Worm (Caenorhabditis elegans) whole organism, L3 larva: ENCODE results near the gene qua-1.
A peak's percentile ranks its signal among the peaks of the same experiment; 100 is the strongest.

Source experiments
- R02D3.7 ChIP-seq: fragments of 150-350 bp; optimal IDR thresholded peaks from 2 replicates; lab custom pipeline; 2014; ENCODE audit warnings: missing biosample characterization, missing genetic modification characterization
- ama-1 ChIP-seq: fragments of 150-350 bp; optimal IDR thresholded peaks from 2 replicates; lab custom pipeline; 2018
- ceh-28 ChIP-seq: fragments of 150-350 bp; optimal IDR thresholded peaks from 2 replicates; lab custom pipeline; 2014; ENCODE audit warnings: missing biosample characterization, missing genetic modification reagents, missing genetic modification characterization
- ceh-82 ChIP-seq: fragments of 150-350 bp; optimal IDR thresholded peaks from 2 replicates; lab custom pipeline; 2014; ENCODE audit warnings: missing biosample characterization, missing genetic modification characterization
- egl-27 ChIP-seq: sonication (generic microtip); optimal IDR thresholded peaks from 4 replicates; lab custom pipeline; 2017; ENCODE audit warnings: missing biosample characterization, missing genetic modification reagents, missing genetic modification characterization
- egl-5 ChIP-seq: fragments of 150-350 bp; optimal IDR thresholded peaks from 2 replicates; lab custom pipeline; 2017; ENCODE audit warnings: missing biosample characterization, missing genetic modification reagents, missing genetic modification characterization, inconsistent platforms
- elt-1 ChIP-seq: fragments of 150-350 bp; optimal IDR thresholded peaks from 2 replicates; lab custom pipeline; 2014; ENCODE audit warnings: missing biosample characterization, missing genetic modification characterization
- elt-2 ChIP-seq: sonication (generic microtip); optimal IDR thresholded peaks from 2 replicates; lab custom pipeline; 2016; ENCODE audit warnings: missing genetic modification reagents, mild to moderate bottlenecking, missing genetic modification characterization, missing compliant biosample characterization
- elt-3 ChIP-seq, 3 experiments: fragments of 150-350 bp in 1 of 3; sonication (generic microtip) in 2 of 3; optimal IDR thresholded peaks; 2 replicates in 2 of 3; 4 replicates in 1 of 3; lab custom pipeline; 2014 to 2017; ENCODE audit warnings: missing biosample characterization in 3 of 3, missing genetic modification characterization in 3 of 3
- eor-1 ChIP-seq, 2 experiments: fragments of 150-350 bp; optimal IDR thresholded peaks; 2 replicates each; lab custom pipeline; 2014 to 2018; ENCODE audit warnings: missing biosample characterization in 2 of 2, missing genetic modification characterization in 2 of 2
- fkh-2 ChIP-seq: fragments of 150-350 bp; optimal IDR thresholded peaks from 2 replicates; lab custom pipeline; 2014; ENCODE audit warnings: missing biosample characterization, missing genetic modification reagents, missing genetic modification characterization
- lin-15B ChIP-seq: fragments of 150-350 bp; optimal IDR thresholded peaks from 2 replicates; lab custom pipeline; 2014; ENCODE audit warnings: missing biosample characterization, missing genetic modification characterization
- lin-39 ChIP-seq: fragments of 150-350 bp; optimal IDR thresholded peaks from 2 replicates; lab custom pipeline; 2018; ENCODE audit warnings: missing biosample characterization, missing genetic modification reagents, missing genetic modification characterization
- mdl-1 ChIP-seq: fragments of 150-350 bp; optimal IDR thresholded peaks from 2 replicates; lab custom pipeline; 2014; ENCODE audit warnings: missing biosample characterization, missing genetic modification characterization
- nfya-1 ChIP-seq: sonication (generic microtip); optimal IDR thresholded peaks from 2 replicates; lab custom pipeline; 2017; ENCODE audit warnings: missing genetic modification characterization, mild to moderate bottlenecking, missing compliant biosample characterization, antibody characterized with exemption, moderate library complexity; ENCODE audit not compliant: insufficient read depth
- nhr-12 ChIP-seq: fragments of 150-350 bp; optimal IDR thresholded peaks from 2 replicates; lab custom pipeline; 2014; ENCODE audit warnings: missing biosample characterization, missing genetic modification characterization
- nhr-23 ChIP-seq: fragments of 150-350 bp; optimal IDR thresholded peaks from 2 replicates; lab custom pipeline; 2014; ENCODE audit warnings: missing biosample characterization, missing genetic modification reagents, missing genetic modification characterization
- nhr-25 ChIP-seq: sonication (generic microtip); optimal IDR thresholded peaks from 2 replicates; lab custom pipeline; 2017; ENCODE audit warnings: missing biosample characterization, missing genetic modification characterization
- nhr-28 ChIP-seq: fragments of 150-350 bp; optimal IDR thresholded peaks from 2 replicates; lab custom pipeline; 2014; ENCODE audit warnings: missing biosample characterization, missing genetic modification characterization
- nhr-43 ChIP-seq: sonication (generic microtip); optimal IDR thresholded peaks from 2 replicates; lab custom pipeline; 2016; ENCODE audit warnings: mild to moderate bottlenecking, missing genetic modification characterization, missing compliant biosample characterization; ENCODE audit not compliant: poor library complexity, severe bottlenecking
- nhr-67 ChIP-seq: fragments of 150-350 bp; optimal IDR thresholded peaks from 2 replicates; lab custom pipeline; 2014; ENCODE audit warnings: missing biosample characterization, missing genetic modification characterization
- nhr-76 ChIP-seq: fragments of 150-350 bp; sonication (generic microtip); optimal IDR thresholded peaks from 5 replicates; lab custom pipeline; 2014; ENCODE audit warnings: missing biosample characterization, missing genetic modification characterization
- nhr-77 ChIP-seq: fragments of 150-350 bp; optimal IDR thresholded peaks from 2 replicates; lab custom pipeline; 2014; ENCODE audit warnings: missing biosample characterization, missing genetic modification characterization
- pha-4 ChIP-seq: fragments of 150-350 bp; optimal IDR thresholded peaks from 2 replicates; lab custom pipeline; 2014; ENCODE audit warnings: missing biosample characterization, missing genetic modification reagents, missing genetic modification characterization
- pqm-1 ChIP-seq: fragments of 150-350 bp; optimal IDR thresholded peaks from 2 replicates; lab custom pipeline; 2017; ENCODE audit warnings: missing biosample characterization, missing genetic modification characterization, inconsistent platforms
- sea-2 ChIP-seq: fragments of 150-350 bp; sonication (generic microtip); optimal IDR thresholded peaks from 4 replicates; lab custom pipeline; 2014; ENCODE audit warnings: missing biosample characterization, missing genetic modification reagents, missing genetic modification characterization
- skn-1 ChIP-seq: fragments of 150-350 bp; optimal IDR thresholded peaks from 2 replicates; lab custom pipeline; 2014; ENCODE audit warnings: missing biosample characterization, missing genetic modification characterization
- snpc-4 ChIP-seq: fragments of 150-350 bp; optimal IDR thresholded peaks from 2 replicates; lab custom pipeline; 2014; ENCODE audit warnings: missing biosample characterization, missing genetic modification characterization
- tbx-2 ChIP-seq: sonication (generic microtip); optimal IDR thresholded peaks from 2 replicates; lab custom pipeline; 2016; ENCODE audit warnings: mild to moderate bottlenecking, missing genetic modification characterization, missing compliant biosample characterization
- unc-39 ChIP-seq: sonication (generic microtip); optimal IDR thresholded peaks from 4 replicates; lab custom pipeline; 2017; ENCODE audit warnings: missing biosample characterization, missing genetic modification characterization
- unc-62 ChIP-seq: fragments of 150-350 bp; sonication (generic microtip); optimal IDR thresholded peaks from 4 replicates; lab custom pipeline; 2014; ENCODE audit warnings: missing biosample characterization, missing genetic modification reagents, missing genetic modification characterization
- zag-1 ChIP-seq: fragments of 150-350 bp; optimal IDR thresholded peaks from 2 replicates; lab custom pipeline; 2014; ENCODE audit warnings: missing biosample characterization, missing genetic modification characterization
- ztf-11 ChIP-seq: fragments of 150-350 bp; optimal IDR thresholded peaks from 2 replicates; lab custom pipeline; 2014; ENCODE audit warnings: missing biosample characterization, missing genetic modification characterization
- ztf-4 ChIP-seq: fragments of 150-350 bp; optimal IDR thresholded peaks from 2 replicates; lab custom pipeline; 2014; ENCODE audit warnings: missing biosample characterization, missing genetic modification characterization

qua-1 gene

ce11 chrII:8224623-8225022 lies 26.0 kb downstream of the qua-1 start:
- TF ChIP-seq nhr-43 (tag; lab: Kevin White, UChicago) (peak; percentile 7), mdl-1 (tag; lab: Kevin White, UChicago) (no peak), elt-3 (tag; optimal IDR thresholded peaks at IDR 0.05; lab: Kevin White, UChicago) (no peak), ama-1 (lab: Kevin White, UChicago) (no peak), lin-39 (tag; lab: Kevin White, UChicago) (no peak), elt-2 (tag; lab: Kevin White, UChicago) (no peak), unc-62 (GFP tag; lab: Kevin White, UChicago) (no peak), nhr-23 (tag; lab: Kevin White, UChicago) (peak; percentile 54), tbx-2 (no peak), ceh-28 (no peak), ztf-4 (tag; lab: Kevin White, UChicago) (no peak), skn-1 (no peak), lin-15B (no peak), zag-1 (tag; lab: Kevin White, UChicago) (no peak), snpc-4 (no peak), fkh-2 (tag; lab: Kevin White, UChicago) (no peak), nhr-76 (tag; lab: Kevin White, UChicago) (no peak), unc-39 (tag; lab: Kevin White, UChicago) (no peak), egl-27 (tag; lab: Kevin White, UChicago) (no peak), elt-1 (tag; lab: Kevin White, UChicago) (peak; percentile 44), egl-5 (no peak), nhr-28 (tag; lab: Kevin White, UChicago) (no peak), nhr-12 (tag; lab: Kevin White, UChicago) (no peak)

ce11 chrII:8225347-8225746 lies 26.7 kb downstream of the qua-1 start:
- TF ChIP-seq elt-3 (tag; optimal IDR thresholded peaks at IDR 0.05; lab: Kevin White, UChicago) (no peak), elt-1 (tag; lab: Kevin White, UChicago) (peak; percentile 61)

- no peak for TF ChIP-seq skn-1
- peak; percentile 26 for TF ChIP-seq nhr-43 (tag; lab: Kevin White, UChicago)
- TF ChIP-seq nfya-1 (tag; lab: Kevin White, UChicago): peak; percentile 13
- TF ChIP-seq nhr-67 (tag; lab: Kevin White, UChicago): no peak
- TF ChIP-seq ama-1 (lab: Kevin White, UChicago): peak; percentile 32
- peak; percentile 52 for TF ChIP-seq nhr-25 (tag; lab: Kevin White, UChicago)
- no peak for TF ChIP-seq lin-39 (tag; lab: Kevin White, UChicago)
- TF ChIP-seq unc-39 (tag; lab: Kevin White, UChicago): no peak
- TF ChIP-seq elt-2 (tag; lab: Kevin White, UChicago): no peak
- no peak for TF ChIP-seq snpc-4
- TF ChIP-seq nhr-12 (tag; lab: Kevin White, UChicago): no peak
These were observed 27.3 kb downstream of the qua-1 start for ce11 chrII:8225914-8226313.

ce11 chrII:8226475-8226874 lies 27.9 kb downstream of the qua-1 start:
- TF ChIP-seq ztf-4 (tag; lab: Kevin White, UChicago) (no peak), elt-2 (tag; lab: Kevin White, UChicago) (peak; percentile 95), lin-15B (no peak), unc-39 (tag; lab: Kevin White, UChicago) (no peak), ceh-82 (tag; lab: Kevin White, UChicago) (no peak), R02D3.7 (tag; lab: Kevin White, UChicago) (no peak), ceh-28 (peak; percentile 22), ztf-11 (tag; lab: Kevin White, UChicago) (no peak), pqm-1 (peak; percentile 83), nhr-43 (tag; lab: Kevin White, UChicago) (no peak), pha-4 (tag; lab: Kevin White, UChicago) (peak; percentile 68), nhr-77 (tag; lab: Kevin White, UChicago) (no peak), nhr-23 (tag; lab: Kevin White, UChicago) (no peak), eor-1 (tag; optimal IDR thresholded peaks at IDR 0.05; lab: Kevin White, UChicago) (no peak), sea-2 (GFP tag; lab: Kevin White, UChicago) (no peak), skn-1 (no peak), lin-39 (tag; lab: Kevin White, UChicago) (no peak)
